Fruit fly (Drosophila melanogaster) whole organism, embryonic: ENCODE results near the gene CG6325.

Source experiments
- ATbp ChIP-seq: fragments of 200-800 bp; sonication (Bioruptor generic); optimal IDR thresholded peaks from 2 replicates; lab custom pipeline; 2017; ENCODE audit warnings: missing biosample characterization, mild to moderate bottlenecking, missing genetic modification characterization, missing genetic modification reagents
- Asciz ChIP-seq: fragments of 200-800 bp; sonication (Bioruptor generic); optimal IDR thresholded peaks from 2 replicates; lab custom pipeline; 2017; ENCODE audit warnings: missing biosample characterization, mild to moderate bottlenecking, missing genetic modification characterization, missing genetic modification reagents
- Bteb2 ChIP-seq: fragments of 200-800 bp; sonication (Bioruptor generic); optimal IDR thresholded peaks from 2 replicates; lab custom pipeline; 2016; ENCODE audit warnings: missing biosample characterization, missing genetic modification characterization
- CG11456 ChIP-seq: fragments of 200-800 bp; sonication (Bioruptor generic); IDR thresholded peaks from 3 replicates; pipeline ENCODE4 v1.3.6; 2022; ENCODE audit warnings: missing biosample characterization, missing genetic modification characterization
- CG11504 ChIP-seq: fragments of 200-800 bp; sonication (Bioruptor generic); optimal IDR thresholded peaks from 3 replicates; lab custom pipeline; 2019; ENCODE audit warnings: missing biosample characterization, mild to moderate bottlenecking, missing genetic modification characterization, moderate library complexity
- CG12155 ChIP-seq: fragments of 200-800 bp; sonication (Bioruptor generic); optimal IDR thresholded peaks from 3 replicates; lab custom pipeline; 2016; ENCODE audit warnings: missing biosample characterization, missing genetic modification characterization
- CG13624 ChIP-seq: fragments of 200-800 bp; sonication (Bioruptor generic); optimal IDR thresholded peaks from 2 replicates; lab custom pipeline; 2016; ENCODE audit warnings: missing biosample characterization, missing genetic modification characterization
- CG15269 ChIP-seq: fragments of 200-800 bp; sonication (Bioruptor generic); optimal IDR thresholded peaks from 2 replicates; lab custom pipeline; 2018; ENCODE audit warnings: missing biosample characterization, mild to moderate bottlenecking, missing genetic modification characterization, moderate library complexity
- CG16815 ChIP-seq: fragments of 200-800 bp; sonication (Bioruptor generic); optimal IDR thresholded peaks from 3 replicates; lab custom pipeline; 2017; ENCODE audit warnings: missing biosample characterization, mild to moderate bottlenecking, missing genetic modification characterization
- CG17361 ChIP-seq: fragments of 200-800 bp; sonication (Bioruptor generic); IDR thresholded peaks from 3 replicates; pipeline ENCODE4 v1.3.6; 2022; ENCODE audit warnings: missing biosample characterization, missing genetic modification characterization
- CG17568 ChIP-seq: fragments of 200-800 bp; sonication (Bioruptor generic); optimal IDR thresholded peaks from 2 replicates; lab custom pipeline; 2018; ENCODE audit warnings: missing biosample characterization, mild to moderate bottlenecking, missing genetic modification characterization, moderate library complexity
- CG2875 ChIP-seq: fragments of 200-800 bp; sonication (Bioruptor generic); optimal IDR thresholded peaks from 2 replicates; lab custom pipeline; 2017; ENCODE audit warnings: missing biosample characterization, mild to moderate bottlenecking, missing genetic modification characterization, missing genetic modification reagents
- CG3407 ChIP-seq: fragments of 200-800 bp; sonication (Bioruptor generic); optimal IDR thresholded peaks from 2 replicates; lab custom pipeline; 2018; ENCODE audit warnings: missing biosample characterization, mild to moderate bottlenecking, missing genetic modification characterization
- CG4282 ChIP-seq: fragments of 200-800 bp; sonication (Bioruptor generic); optimal IDR thresholded peaks from 2 replicates; lab custom pipeline; 2016; ENCODE audit warnings: missing biosample characterization, missing genetic modification characterization
- CG4360 ChIP-seq: fragments of 200-800 bp; sonication (Bioruptor generic); IDR thresholded peaks from 2 replicates; pipeline ENCODE4 v1.3.6; 2022; ENCODE audit warnings: missing biosample characterization, missing genetic modification characterization
- CG4820 ChIP-seq: fragments of 200-800 bp; sonication (Bioruptor generic); optimal IDR thresholded peaks from 3 replicates; lab custom pipeline; 2016; ENCODE audit warnings: missing biosample characterization, missing genetic modification characterization
- CG6683 ChIP-seq: fragments of 200-800 bp; sonication (Bioruptor generic); optimal IDR thresholded peaks from 2 replicates; lab custom pipeline; 2017; ENCODE audit warnings: missing biosample characterization, mild to moderate bottlenecking, missing genetic modification characterization, missing genetic modification reagents
- CG6813 ChIP-seq: fragments of 200-800 bp; sonication (Bioruptor generic); optimal IDR thresholded peaks from 2 replicates; lab custom pipeline; 2017; ENCODE audit warnings: missing biosample characterization, missing genetic modification characterization, mild to moderate bottlenecking, moderate library complexity, missing genetic modification reagents
- CG7928 ChIP-seq: fragments of 200-800 bp; sonication (Bioruptor generic); optimal IDR thresholded peaks from 2 replicates; lab custom pipeline; 2017; ENCODE audit warnings: missing biosample characterization, mild to moderate bottlenecking, missing genetic modification characterization
- CG9437 ChIP-seq: fragments of 200-800 bp; sonication (Bioruptor generic); optimal IDR thresholded peaks from 2 replicates; lab custom pipeline; 2018; ENCODE audit warnings: missing biosample characterization, mild to moderate bottlenecking, missing genetic modification characterization
- CG9817 ChIP-seq: fragments of 200-800 bp; sonication (Bioruptor generic); optimal IDR thresholded peaks from 2 replicates; lab custom pipeline; 2018; ENCODE audit warnings: missing biosample characterization, mild to moderate bottlenecking, missing genetic modification characterization, moderate library complexity
- CoRest ChIP-seq: fragments of 200-800 bp; sonication (Bioruptor generic); optimal IDR thresholded peaks from 3 replicates; lab custom pipeline; 2018; ENCODE audit warnings: missing biosample characterization, mild to moderate bottlenecking, missing genetic modification characterization, moderate library complexity
- D19A ChIP-seq: fragments of 200-800 bp; optimal IDR thresholded peaks from 3 replicates; lab custom pipeline; 2019; ENCODE audit warnings: missing biosample characterization, mild to moderate bottlenecking, missing genetic modification characterization, moderate library complexity
- Doc3 ChIP-seq: fragments of 200-800 bp; sonication (Bioruptor generic); IDR thresholded peaks from 3 replicates; pipeline ENCODE4 v1.3.6; 2022; ENCODE audit warnings: missing biosample characterization, missing genetic modification characterization; ENCODE audit not compliant: partially characterized antibody
- Drgx ChIP-seq: fragments of 200-800 bp; sonication (Bioruptor generic); IDR thresholded peaks from 2 replicates; pipeline ENCODE4 v1.3.6; 2022; ENCODE audit warnings: missing biosample characterization, missing genetic modification characterization
- E2f1 ChIP-seq: fragments of 200-800 bp; sonication (Bioruptor generic); IDR thresholded peaks from 2 replicates; pipeline ENCODE4 v1.3.6; 2022; ENCODE audit warnings: missing biosample characterization, missing genetic modification characterization
- Fer1 ChIP-seq: fragments of 200-800 bp; sonication (Bioruptor generic); optimal IDR thresholded peaks from 2 replicates; lab custom pipeline; 2017; ENCODE audit warnings: missing biosample characterization, mild to moderate bottlenecking, missing genetic modification characterization
- Gug ChIP-seq: fragments of 200-800 bp; sonication (Bioruptor generic); IDR thresholded peaks from 4 replicates; pipeline ENCODE4 v1.3.6; 2022; ENCODE audit warnings: missing biosample characterization, missing genetic modification characterization
- HLH4C ChIP-seq: fragments of 200-800 bp; sonication (Bioruptor generic); IDR thresholded peaks from 3 replicates; pipeline ENCODE4 v1.3.6; 2022; ENCODE audit warnings: missing biosample characterization, missing genetic modification characterization; ENCODE audit not compliant: partially characterized antibody
- MTF-1 ChIP-seq: fragments of 200-800 bp; sonication (Bioruptor generic); optimal IDR thresholded peaks from 2 replicates; lab custom pipeline; 2018; ENCODE audit warnings: missing biosample characterization, mild to moderate bottlenecking, missing genetic modification characterization, borderline replicate concordance
- Neu2 ChIP-seq: fragments of 200-800 bp; sonication (Bioruptor generic); optimal IDR thresholded peaks from 3 replicates; lab custom pipeline; 2016; ENCODE audit warnings: missing biosample characterization, missing genetic modification characterization, borderline replicate concordance
- Rfx ChIP-seq: fragments of 200-800 bp; sonication (Bioruptor generic); IDR thresholded peaks from 2 replicates; pipeline ENCODE4 v1.3.6; 2022; ENCODE audit warnings: missing biosample characterization, missing genetic modification characterization
- Side ChIP-seq: fragments of 200-800 bp; sonication (Bioruptor generic); optimal IDR thresholded peaks from 2 replicates; lab custom pipeline; 2016; ENCODE audit warnings: missing biosample characterization, missing genetic modification characterization
- Ssrp ChIP-seq: fragments of 200-800 bp; sonication (Bioruptor generic); optimal IDR thresholded peaks from 2 replicates; lab custom pipeline; 2018; ENCODE audit warnings: missing biosample characterization, mild to moderate bottlenecking, missing genetic modification characterization, moderate library complexity
- btn ChIP-seq: fragments of 200-800 bp; sonication (Bioruptor generic); optimal IDR thresholded peaks from 2 replicates; lab custom pipeline; 2016; ENCODE audit warnings: missing biosample characterization, missing genetic modification characterization
- dan ChIP-seq: fragments of 200-800 bp; sonication (Bioruptor generic); IDR thresholded peaks from 2 replicates; pipeline ENCODE4 v1.3.6; 2022; ENCODE audit warnings: missing biosample characterization, missing genetic modification characterization
- ems ChIP-seq: fragments of 200-800 bp; sonication (Bioruptor generic); optimal IDR thresholded peaks from 3 replicates; lab custom pipeline; 2016; ENCODE audit warnings: missing biosample characterization, missing genetic modification characterization
- her ChIP-seq: fragments of 200-800 bp; sonication (Bioruptor generic); optimal IDR thresholded peaks from 2 replicates; lab custom pipeline; 2016; ENCODE audit warnings: missing biosample characterization, missing genetic modification characterization
- ken ChIP-seq: fragments of 200-800 bp; sonication (Bioruptor generic); IDR thresholded peaks from 3 replicates; pipeline ENCODE4 v1.3.6; 2022; ENCODE audit warnings: missing biosample characterization, missing genetic modification characterization
- klu ChIP-seq: fragments of 200-800 bp; sonication (Bioruptor generic); IDR thresholded peaks from 2 replicates; pipeline ENCODE4 v1.3.6; 2022; ENCODE audit warnings: missing biosample characterization, missing genetic modification characterization
- mirr ChIP-seq: fragments of 200-800 bp; sonication (Bioruptor generic); optimal IDR thresholded peaks from 3 replicates; lab custom pipeline; 2018; ENCODE audit warnings: missing biosample characterization, mild to moderate bottlenecking, missing genetic modification characterization
- mld ChIP-seq: fragments of 200-800 bp; sonication (Bioruptor generic); IDR thresholded peaks from 3 replicates; pipeline ENCODE4 v1.3.6; 2022; ENCODE audit warnings: missing biosample characterization, missing genetic modification characterization; ENCODE audit not compliant: partially characterized antibody
- pum ChIP-seq: fragments of 200-800 bp; sonication (Bioruptor generic); optimal IDR thresholded peaks from 2 replicates; lab custom pipeline; 2016; ENCODE audit warnings: missing biosample characterization, missing genetic modification characterization
- repo ChIP-seq: fragments of 200-800 bp; sonication (Bioruptor generic); optimal IDR thresholded peaks from 2 replicates; lab custom pipeline; 2016; ENCODE audit warnings: missing biosample characterization, missing genetic modification characterization
- sc ChIP-seq, 3 experiments: fragments of >200 bp in 2 of 3; fragments of 200-800 bp in 1 of 3; sonication (Bioruptor generic) in 1 of 3; optimal IDR thresholded peaks; 2 replicates in 2 of 3; 3 replicates in 1 of 3; lab custom pipeline; 2017; ENCODE audit warnings: mild to moderate bottlenecking in 1 of 3, missing biosample characterization in 1 of 3, missing genetic modification characterization in 1 of 3, missing genetic modification reagents in 1 of 3
- seq ChIP-seq: fragments of 200-800 bp; sonication (Bioruptor generic); IDR thresholded peaks from 2 replicates; pipeline ENCODE4 v1.3.6; 2022; ENCODE audit warnings: missing biosample characterization, missing genetic modification characterization
- unpg ChIP-seq: fragments of 200-800 bp; sonication (Bioruptor generic); optimal IDR thresholded peaks from 3 replicates; lab custom pipeline; 2018; ENCODE audit warnings: missing biosample characterization, mild to moderate bottlenecking, missing genetic modification characterization, moderate library complexity
- zf30C ChIP-seq: fragments of 200-800 bp; sonication (Bioruptor generic); optimal IDR thresholded peaks from 3 replicates; lab custom pipeline; 2018; ENCODE audit warnings: missing biosample characterization, mild to moderate bottlenecking, missing genetic modification characterization

The CG6325 gene

DNA sequence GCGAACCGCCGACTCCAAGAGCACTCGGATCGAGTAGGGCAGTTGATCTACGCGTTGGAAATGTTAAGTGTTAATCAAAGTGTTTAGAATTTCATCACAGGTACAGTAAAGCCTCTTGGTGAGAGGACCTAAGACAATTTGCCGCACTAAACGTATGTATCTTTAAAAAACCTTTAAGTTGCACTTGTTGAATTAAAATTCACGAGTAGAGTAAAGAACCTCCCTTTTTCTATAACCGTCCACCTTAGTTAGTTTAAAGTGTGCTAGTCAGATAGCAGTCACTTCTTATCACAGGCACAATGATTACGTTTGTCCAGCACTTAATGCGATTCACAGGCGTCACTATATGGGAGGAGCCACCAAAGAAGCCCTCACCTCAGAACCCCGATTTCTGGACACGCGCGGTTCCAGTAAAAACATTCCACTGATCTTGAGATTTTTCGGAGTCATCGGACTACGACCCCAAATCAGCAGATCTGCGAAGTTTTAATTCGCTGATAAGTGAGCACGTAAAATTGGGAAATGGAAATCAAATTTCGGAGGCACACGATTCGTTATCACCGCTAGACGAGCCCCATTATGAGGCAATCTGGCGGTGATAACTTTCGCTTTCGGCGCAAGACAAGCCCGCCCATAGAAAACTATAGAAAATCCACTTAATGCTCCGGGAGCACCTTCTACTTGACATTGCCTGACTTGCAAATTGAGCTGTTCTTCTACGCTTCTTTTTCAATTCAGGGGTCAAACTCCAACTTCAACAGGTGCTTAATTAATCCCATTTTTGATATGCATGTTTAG, 4.9 kb upstream of the CG6325 start (continued):
- TF ChIP-seq ems (GFP tag; lab: Kevin White, UChicago) (peak; percentile 51), CG6813 (GFP tag; lab: Kevin White, UChicago) (peak; percentile 64), CG13624 (peak; percentile 50), HLH4C (GFP tag; lab: Robert Waterston, UW) (no peak), Bteb2 (GFP tag; lab: Kevin White, UChicago) (no peak), MTF-1 (GFP tag; lab: Kevin White, UChicago) (no peak), CoRest (tag; lab: Kevin White, UChicago) (no peak), CG15269 (no peak), dan (GFP tag; lab: Robert Waterston, UW) (no peak), Drgx (GFP tag; lab: Robert Waterston, UW) (peak; percentile 68), klu (GFP tag; lab: Robert Waterston, UW) (no peak), CG7928 (no peak), Gug (peak; percentile 53; the same call in 2 of the 4 replicates), D19A (tag; lab: Kevin White, UChicago) (no peak), CG11456 (GFP tag; lab: Robert Waterston, UW) (peak; percentile 86), Neu2 (no peak), CG9437 (no peak), CG16815 (GFP tag; lab: Kevin White, UChicago) (no peak), CG4282 (GFP tag; lab: Kevin White, UChicago) (no peak), pum (GFP tag; lab: Kevin White, UChicago) (peak; percentile 10), btn (GFP tag; lab: Kevin White, UChicago) (no peak), CG2875 (GFP tag; lab: Kevin White, UChicago) (no peak), Doc3 (no peak), zf30C (GFP tag; lab: Kevin White, UChicago) (no peak), Rfx (GFP tag; lab: Robert Waterston, UW) (peak; percentile 97; the same call in 1 of the 2 replicates), unpg (GFP tag; lab: Kevin White, UChicago) (no peak), CG4360 (GFP tag; lab: Robert Waterston, UW) (no peak), ATbp (GFP tag; lab: Kevin White, UChicago) (no peak), CG17361 (GFP tag; lab: Robert Waterston, UW) (peak; percentile 38; the same call in 1 of the 3 replicates), sc (optimal IDR thresholded peaks at IDR 0.05; lab: Kevin White, UChicago) (no peak), sc (GFP tag; optimal IDR thresholded peaks at IDR 0.05; lab: Kevin White, UChicago) (no peak), seq (0 out of 2 replicates have a peak, but pooled peaks have one; percentile 38), CG12155 (GFP tag; lab: Kevin White, UChicago) (no peak), CG6683 (GFP tag; lab: Kevin White, UChicago) (peak; percentile 26), CG11504 (no peak), repo (no peak), ken (GFP tag; lab: Robert Waterston, UW) (0 out of 3 replicates have a peak, but pooled peaks have one; percentile 51), Asciz (GFP tag; lab: Kevin White, UChicago) (peak; percentile 10), mld (no peak), Fer1 (GFP tag; lab: Kevin White, UChicago) (peak; percentile 71), Side (peak; percentile 37), mirr (peak; percentile 69), CG17568 (GFP tag; lab: Kevin White, UChicago) (no peak), Ssrp (tag; lab: Kevin White, UChicago) (no peak), her (GFP tag; lab: Kevin White, UChicago) (no peak), CG4820 (GFP tag; lab: Kevin White, UChicago) (peak; percentile 14), CG9817 (tag; lab: Kevin White, UChicago) (peak; percentile 53), CG3407 (no peak), E2f1 (GFP tag; lab: Robert Waterston, UW) (peak; percentile 60)
